Worm (Caenorhabditis elegans): Measurements from ENCODE around the gene sphr-1.

- no peak for TF ChIP-seq cnd-1 (tag; optimal IDR thresholded peaks at IDR 0.05)
- no peak for TF ChIP-seq lsy-2 (tag; optimal IDR thresholded peaks at IDR 0.05)
- TF ChIP-seq snpc-4 (tag; optimal IDR thresholded peaks at IDR 0.05) = no peak
- no peak for TF ChIP-seq ztf-11 (tag; optimal IDR thresholded peaks at IDR 0.05)
- no peak for TF ChIP-seq unc-62 (GFP tag; optimal IDR thresholded peaks at IDR 0.05)
- TF ChIP-seq sem-2 (GFP tag; optimal IDR thresholded peaks at IDR 0.05) = no peak
- no peak for TF ChIP-seq blmp-1 (tag; optimal IDR thresholded peaks at IDR 0.05)
- TF ChIP-seq pha-4 (tag; optimal IDR thresholded peaks at IDR 0.05) = no peak
- no peak for TF ChIP-seq M03D4.4 (tag; optimal IDR thresholded peaks at IDR 0.05)
- no peak for TF ChIP-seq nhr-237 (tag; optimal IDR thresholded peaks at IDR 0.05)
- TF ChIP-seq lin-13 (tag; optimal IDR thresholded peaks at IDR 0.05) = no peak
- TF ChIP-seq nhr-76 (tag; optimal IDR thresholded peaks at IDR 0.05) = no peak
- no peak for TF ChIP-seq ceh-83 (GFP tag; optimal IDR thresholded peaks at IDR 0.05)
- TF ChIP-seq unc-39 (tag; optimal IDR thresholded peaks at IDR 0.05) = no peak
Measured at ce11 chrV:9155616-9156015, 35.8 kb upstream of the sphr-1 start.

Data from whole organism, mixed stage, embryonic.